Worm (Caenorhabditis elegans) whole organism, young adult: ENCODE results near the gene F47B8.18.

Experiments
- B0019.2 ChIP-seq: fragments of 200-800 bp; sonication (Bioruptor generic); conservative IDR thresholded peaks from 2 replicates; pipeline ENCODE4 v1.3.6; 2022; ENCODE audit warnings: missing genetic modification reagents, missing genetic modification characterization, missing compliant biosample characterization
- B0261.1 ChIP-seq: sonication (generic microtip); optimal IDR thresholded peaks from 2 replicates; lab custom pipeline; 2016; ENCODE audit warnings: mild to moderate bottlenecking, missing genetic modification characterization, moderate library complexity, missing compliant biosample characterization
- C06A6.2 ChIP-seq: fragments of 200-800 bp; sonication (Bioruptor generic); conservative IDR thresholded peaks from 2 replicates; pipeline ENCODE4 v1.3.6; 2022; ENCODE audit warnings: missing genetic modification characterization, missing compliant biosample characterization
- D2030.7 ChIP-seq: fragments of 200-800 bp; sonication (Bioruptor generic); IDR thresholded peaks from 2 replicates; pipeline ENCODE4 v1.3.6; 2022; ENCODE audit warnings: missing genetic modification reagents, missing genetic modification characterization, missing compliant biosample characterization
- F22D6.2 ChIP-seq: sonication (generic microtip); optimal IDR thresholded peaks from 2 replicates; lab custom pipeline; 2016; ENCODE audit warnings: mild to moderate bottlenecking, missing genetic modification characterization, missing compliant biosample characterization
- F33H1.4 ChIP-seq: fragments of 200-800 bp; sonication (Bioruptor generic); IDR thresholded peaks from 2 replicates; pipeline ENCODE4 v1.3.6; 2022; ENCODE audit warnings: missing genetic modification reagents, missing genetic modification characterization, missing compliant biosample characterization
- F57A8.1 ChIP-seq: fragments of 200-800 bp; sonication (Bioruptor generic); optimal IDR thresholded peaks from 2 replicates; lab custom pipeline; 2018; ENCODE audit warnings: mild to moderate bottlenecking, missing genetic modification characterization, moderate library complexity, missing compliant biosample characterization
- K12H6.12 ChIP-seq: fragments of 200-800 bp; sonication (Bioruptor generic); optimal IDR thresholded peaks from 2 replicates; lab custom pipeline; 2018; ENCODE audit warnings: mild to moderate bottlenecking, missing genetic modification characterization, missing compliant biosample characterization
- T26A5.8 ChIP-seq: sonication (generic microtip); optimal IDR thresholded peaks from 2 replicates; lab custom pipeline; 2016; ENCODE audit warnings: missing genetic modification characterization, missing compliant biosample characterization
- Y53G8AR.9 ChIP-seq: fragments of 200-800 bp; sonication (Bioruptor generic); conservative IDR thresholded peaks from 2 replicates; pipeline ENCODE4 v1.3.6; 2022; ENCODE audit warnings: missing genetic modification reagents, missing genetic modification characterization, missing compliant biosample characterization
- ZK185.1 ChIP-seq: sonication (generic microtip); optimal IDR thresholded peaks from 2 replicates; lab custom pipeline; 2016; ENCODE audit warnings: mild to moderate bottlenecking, missing genetic modification characterization, missing compliant biosample characterization; ENCODE audit not compliant: poor library complexity, severe bottlenecking
- akir-1 ChIP-seq: fragments of 200-800 bp; sonication (Bioruptor generic); optimal IDR thresholded peaks from 2 replicates; lab custom pipeline; 2018; ENCODE audit warnings: mild to moderate bottlenecking, missing genetic modification characterization, moderate library complexity, missing compliant biosample characterization
- atf-7 ChIP-seq: sonication (generic microtip); optimal IDR thresholded peaks from 2 replicates; lab custom pipeline; 2017; ENCODE audit warnings: mild to moderate bottlenecking, missing genetic modification characterization, missing compliant biosample characterization
- attf-3 ChIP-seq: fragments of 200-800 bp; sonication (Bioruptor generic); conservative IDR thresholded peaks from 2 replicates; pipeline ENCODE4 v1.3.6; 2022; ENCODE audit warnings: missing genetic modification reagents, missing genetic modification characterization, missing compliant biosample characterization
- attf-6 ChIP-seq: fragments of 200-800 bp; sonication (Bioruptor generic); IDR thresholded peaks from 2 replicates; pipeline ENCODE4 v1.3.6; 2022; ENCODE audit warnings: missing genetic modification reagents, missing genetic modification characterization, missing compliant biosample characterization
- cebp-1 ChIP-seq, 2 experiments: fragments of 200-800 bp in 1 of 2; sonication (Bioruptor generic) in 1 of 2; sonication (generic microtip) in 1 of 2; IDR thresholded peaks in 1 of 2; optimal IDR thresholded peaks in 1 of 2; 2 replicates each; pipeline versions ENCODE4 v1.3.6 to Lab custom; 2017 to 2022; ENCODE audit warnings: missing compliant biosample characterization in 2 of 2, missing genetic modification characterization in 2 of 2, mild to moderate bottlenecking in 1 of 2, missing genetic modification reagents in 1 of 2, moderate library complexity in 1 of 2
- die-1 ChIP-seq: sonication (generic microtip); optimal IDR thresholded peaks from 2 replicates; lab custom pipeline; 2016; ENCODE audit warnings: missing genotype, mild to moderate bottlenecking, missing genetic modification characterization, missing compliant biosample characterization
- dpff-1 ChIP-seq: sonication (generic microtip); optimal IDR thresholded peaks from 2 replicates; lab custom pipeline; 2017; ENCODE audit warnings: mild to moderate bottlenecking, missing genetic modification characterization, missing compliant biosample characterization
- efl-1 ChIP-seq: fragments of 150-350 bp; optimal IDR thresholded peaks from 2 replicates; lab custom pipeline; 2014; ENCODE audit warnings: missing biosample characterization, missing genetic modification reagents, missing genetic modification characterization
- egl-44 ChIP-seq: fragments of 200-800 bp; sonication (Bioruptor generic); IDR thresholded peaks from 2 replicates; pipeline ENCODE4 v1.3.6; 2022; ENCODE audit warnings: missing genetic modification reagents, missing genetic modification characterization, missing compliant biosample characterization
- ets-4 ChIP-seq: fragments of 200-800 bp; sonication (Bioruptor generic); optimal IDR thresholded peaks from 2 replicates; lab custom pipeline; 2018; ENCODE audit warnings: mild to moderate bottlenecking, missing genetic modification characterization, missing compliant biosample characterization
- hmg-1.2 ChIP-seq: fragments of 200-800 bp; sonication (Bioruptor generic); IDR thresholded peaks from 2 replicates; pipeline ENCODE4 v1.3.6; 2022; ENCODE audit warnings: missing genetic modification reagents, missing genetic modification characterization, missing compliant biosample characterization
- lin-26 ChIP-seq: fragments of 200-800 bp; sonication (Bioruptor generic); IDR thresholded peaks from 2 replicates; pipeline ENCODE4 v1.3.6; 2022; ENCODE audit warnings: missing genetic modification reagents, missing genetic modification characterization, missing compliant biosample characterization
- lin-40 ChIP-seq: sonication (generic microtip); optimal IDR thresholded peaks from 2 replicates; lab custom pipeline; 2016; ENCODE audit warnings: missing genetic modification characterization, mild to moderate bottlenecking, missing compliant biosample characterization, missing genotype, missing genetic modification reagents
- lir-1 ChIP-seq: fragments of 200-800 bp; sonication (Bioruptor generic); conservative IDR thresholded peaks from 2 replicates; pipeline ENCODE4 v1.3.6; 2022; ENCODE audit warnings: missing genetic modification reagents, missing genetic modification characterization, missing compliant biosample characterization
- lsl-1 ChIP-seq: fragments of 200-800 bp; sonication (Bioruptor generic); optimal IDR thresholded peaks from 2 replicates; lab custom pipeline; 2018; ENCODE audit warnings: mild to moderate bottlenecking, missing genetic modification characterization, moderate library complexity, missing compliant biosample characterization
- madf-3 ChIP-seq: fragments of 200-800 bp; sonication (Bioruptor generic); IDR thresholded peaks from 2 replicates; pipeline ENCODE4 v1.3.6; 2022; ENCODE audit warnings: missing genetic modification reagents, missing genetic modification characterization, missing compliant biosample characterization
- madf-6 ChIP-seq: fragments of 200-800 bp; sonication (Bioruptor generic); IDR thresholded peaks from 2 replicates; pipeline ENCODE4 v1.3.6; 2022; ENCODE audit warnings: missing genetic modification reagents, missing genetic modification characterization, missing compliant biosample characterization
- mxl-1 ChIP-seq: sonication (generic microtip); optimal IDR thresholded peaks from 2 replicates; lab custom pipeline; 2016; ENCODE audit warnings: missing genetic modification characterization, missing compliant biosample characterization
- nfya-2 ChIP-seq: fragments of 200-800 bp; sonication (Bioruptor generic); IDR thresholded peaks from 2 replicates; pipeline ENCODE4 v1.3.6; 2022; ENCODE audit warnings: missing genetic modification reagents, missing genetic modification characterization, missing compliant biosample characterization
- nfyb-1 ChIP-seq: fragments of 200-800 bp; sonication (Bioruptor generic); IDR thresholded peaks from 2 replicates; pipeline ENCODE4 v1.3.6; 2022; ENCODE audit warnings: missing genetic modification reagents, missing genetic modification characterization, missing compliant biosample characterization
- nhr-27 ChIP-seq: fragments of 200-800 bp; sonication (Bioruptor generic); optimal IDR thresholded peaks from 2 replicates; lab custom pipeline; 2018; ENCODE audit warnings: mild to moderate bottlenecking, missing genetic modification characterization, moderate library complexity, missing compliant biosample characterization
- nhr-90 ChIP-seq: sonication (generic microtip); optimal IDR thresholded peaks from 2 replicates; lab custom pipeline; 2016; ENCODE audit warnings: missing genotype, mild to moderate bottlenecking, missing genetic modification characterization, missing compliant biosample characterization
- pbrm-1 ChIP-seq: fragments of 200-800 bp; sonication (Bioruptor generic); IDR thresholded peaks from 2 replicates; pipeline ENCODE4 v1.3.6; 2022; ENCODE audit warnings: missing genetic modification reagents, missing genetic modification characterization, missing compliant biosample characterization
- pha-4 ChIP-seq: fragments of 150-350 bp; sonication (generic microtip); optimal IDR thresholded peaks from 2 replicates; lab custom pipeline; 2014; ENCODE audit warnings: missing biosample characterization, missing genetic modification reagents, missing genetic modification characterization
- rec-8 ChIP-seq, 2 experiments: sonication (generic microtip); optimal IDR thresholded peaks; 2 replicates each; lab custom pipeline; 2016; ENCODE audit warnings: mild to moderate bottlenecking in 2 of 2, missing genetic modification characterization in 2 of 2, missing genetic modification reagents in 2 of 2, missing genotype in 2 of 2, missing biosample characterization in 1 of 2, missing compliant biosample characterization in 1 of 2, moderate library complexity in 1 of 2
- snpc-1.3 ChIP-seq: sonication (generic microtip); optimal IDR thresholded peaks from 2 replicates; lab custom pipeline; 2017; ENCODE audit warnings: missing genetic modification characterization, mild to moderate bottlenecking, missing compliant biosample characterization, antibody characterized with exemption, moderate library complexity, missing genotype, missing genetic modification reagents; ENCODE audit not compliant: insufficient read depth
- snpc-3.4 ChIP-seq: sonication (generic microtip); optimal IDR thresholded peaks from 2 replicates; lab custom pipeline; 2017; ENCODE audit warnings: missing genetic modification characterization, mild to moderate bottlenecking, missing compliant biosample characterization, antibody characterized with exemption, moderate library complexity, missing genotype, missing genetic modification reagents
- sptf-2 ChIP-seq: fragments of 200-800 bp; sonication (Bioruptor generic); optimal IDR thresholded peaks from 2 replicates; lab custom pipeline; 2018; ENCODE audit warnings: mild to moderate bottlenecking, missing genetic modification characterization, missing compliant biosample characterization
- tlf-1 ChIP-seq: fragments of 200-800 bp; sonication (Bioruptor generic); optimal IDR thresholded peaks from 2 replicates; lab custom pipeline; 2018; ENCODE audit warnings: mild to moderate bottlenecking, missing genetic modification characterization, missing compliant biosample characterization
- unc-62 ChIP-seq: fragments of 150-350 bp; optimal IDR thresholded peaks from 2 replicates; lab custom pipeline; 2014; ENCODE audit warnings: missing biosample characterization, missing genetic modification reagents, missing genetic modification characterization
- xnd-1 ChIP-seq: sonication (generic microtip); optimal IDR thresholded peaks from 2 replicates; lab custom pipeline; 2016; ENCODE audit warnings: missing genotype, missing genetic modification reagents, missing genetic modification characterization, missing compliant biosample characterization
- ztf-18 ChIP-seq: sonication (generic microtip); optimal IDR thresholded peaks from 2 replicates; lab custom pipeline; 2016; ENCODE audit warnings: missing genotype, mild to moderate bottlenecking, missing genetic modification characterization, missing compliant biosample characterization
- ztf-25 ChIP-seq: fragments of 200-800 bp; sonication (Bioruptor generic); IDR thresholded peaks from 2 replicates; pipeline ENCODE4 v1.3.6; 2022; ENCODE audit warnings: missing genetic modification reagents, missing genetic modification characterization, missing compliant biosample characterization

Gene F47B8.18

ce11 chrV:14350949-14351348 is 25.7 kb upstream of the F47B8.18 start (continued):
- TF ChIP-seq Y53G8AR.9 (GFP tag; lab: Robert Waterston, UW) (peak; percentile 55), nfya-2 (GFP tag; lab: Robert Waterston, UW) (no peak), mxl-1 (tag; lab: Kevin White, UChicago) (no peak), die-1 (tag; lab: Kevin White, UChicago) (peak; percentile 26), atf-7 (tag; lab: Kevin White, UChicago) (peak; percentile 76), ztf-18 (tag; lab: Kevin White, UChicago) (peak; percentile 86), lir-1 (0 out of 2 replicates have a peak, but pooled peaks have one; percentile 47), akir-1 (peak; percentile 18), nfyb-1 (peak; percentile 89), sptf-2 (no peak), unc-62 (no peak), pha-4 (tag; lab: Kevin White, UChicago) (no peak), lin-40 (peak; percentile 77)

DNA sequence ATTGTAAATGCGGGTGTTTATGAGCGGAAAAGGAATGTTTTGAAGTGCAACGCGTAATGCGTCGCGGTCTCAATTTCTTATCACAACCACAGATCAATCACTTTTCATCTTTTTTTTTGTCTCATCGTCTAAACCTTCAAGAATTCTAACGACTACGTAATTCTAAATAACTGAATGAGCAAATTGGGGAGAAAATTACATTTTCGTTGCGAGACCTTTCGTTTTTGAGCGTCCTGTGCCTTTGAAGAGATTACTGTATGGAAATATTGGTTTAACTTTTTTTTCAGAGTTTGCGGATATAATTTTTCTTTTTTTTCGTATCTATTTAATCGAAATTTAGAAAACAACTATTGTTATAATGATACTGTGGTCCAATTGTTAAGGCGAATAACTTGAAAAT is 25.2 kb upstream of the F47B8.18 start:
- TF ChIP-seq D2030.7 (peak; percentile 13; the same call in 1 of the 2 replicates), lin-26 (GFP tag; lab: Robert Waterston, UW) (peak; percentile 17; the same call in 1 of the 2 replicates), attf-6 (GFP tag; lab: Robert Waterston, UW) (0 out of 2 replicates have a peak, but pooled peaks have one; percentile 35), attf-3 (GFP tag; lab: Robert Waterston, UW) (no peak), lir-1 (no peak), ztf-25 (GFP tag; lab: Robert Waterston, UW) (0 out of 2 replicates have a peak, but pooled peaks have one; percentile 19), xnd-1 (tag; lab: Kevin White, UChicago) (no peak), F33H1.4 (peak; percentile 67), pbrm-1 (GFP tag; lab: Robert Waterston, UW) (0 out of 2 replicates have a peak, but pooled peaks have one; percentile 19), lsl-1 (GFP tag; lab: Kevin White, UChicago) (peak; percentile 63), snpc-3.4 (peak; percentile 25), nfyb-1 (no peak), madf-6 (peak; percentile 62), nhr-27 (tag; lab: Kevin White, UChicago) (no peak), B0261.1 (tag; lab: Kevin White, UChicago) (no peak), F22D6.2 (tag; lab: Kevin White, UChicago) (no peak)

DNA sequence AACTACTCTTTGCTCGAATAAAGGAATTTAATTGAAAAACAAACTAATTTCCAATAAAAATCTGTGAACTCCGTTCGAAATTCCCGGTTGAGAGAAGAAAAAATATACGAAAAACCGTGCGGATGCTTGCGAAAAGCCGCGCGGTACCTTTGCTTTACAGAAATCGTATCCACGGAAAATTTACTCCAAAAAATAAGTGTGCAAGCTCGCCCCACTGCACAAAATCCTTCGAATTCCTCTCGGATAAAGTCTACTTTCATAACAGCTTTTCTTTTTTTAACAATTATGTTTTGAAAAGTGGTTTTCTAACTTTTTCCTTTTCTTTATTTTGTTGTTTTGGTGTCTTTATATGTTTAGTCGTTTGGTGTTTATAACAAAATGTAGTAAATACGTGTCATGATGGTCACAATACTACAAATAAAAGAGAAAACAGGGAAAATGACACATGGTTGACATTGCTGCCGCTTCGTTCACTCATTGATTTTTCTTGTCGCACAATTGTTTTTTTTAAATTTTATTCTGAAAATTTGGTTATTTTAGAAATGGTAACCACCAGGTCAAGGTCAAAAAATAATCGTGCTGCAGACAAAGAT is 22.1 kb upstream of the F47B8.18 start, which contains the start of gene cept-2:
Gene cept-2 (plus strand): TSS at position 533 of the 593 bp plus-strand sequence.
- TF ChIP-seq egl-44 (0 out of 2 replicates have a peak, but pooled peaks have one; percentile 23), tlf-1 (GFP tag; lab: Kevin White, UChicago) (peak; percentile 66), cebp-1 (GFP tag; IDR thresholded peaks at IDR 0.05; lab: Robert Waterston, UW) (0 out of 2 replicates have a peak, but pooled peaks have one; percentile 34), cebp-1 (tag; optimal IDR thresholded peaks at IDR 0.05; lab: Kevin White, UChicago) (no peak), attf-3 (GFP tag; lab: Robert Waterston, UW) (peak; percentile 69), dpff-1 (tag; lab: Kevin White, UChicago) (no peak), K12H6.12 (tag; lab: Kevin White, UChicago) (peak; percentile 88), F57A8.1 (no peak), efl-1 (GFP tag; lab: Kevin White, UChicago) (peak; percentile 52), B0019.2 (GFP tag; lab: Robert Waterston, UW) (no peak), ZK185.1 (tag; lab: Kevin White, UChicago) (peak; percentile 95), F33H1.4 (peak; percentile 55), ets-4 (no peak), rec-8 (tag; optimal IDR thresholded peaks at IDR 0.05; lab: Kevin White, UChicago) (no peak), hmg-1.2 (GFP tag; lab: Robert Waterston, UW) (peak; percentile 62), snpc-3.4 (peak; percentile 80), C06A6.2 (peak; percentile 75), lsl-1 (GFP tag; lab: Kevin White, UChicago) (peak; percentile 67), snpc-1.3 (peak; percentile 66), nhr-90 (tag; lab: Kevin White, UChicago) (no peak), madf-3 (0 out of 2 replicates have a peak, but pooled peaks have one; percentile 45), T26A5.8 (no peak)
